Fruit fly (Drosophila melanogaster) whole organism, pupa: ENCODE results near the gene Vps52.

ENCODE experiments used
- CG10348 ChIP-seq: fragments of 200-800 bp; sonication (Bioruptor generic); IDR thresholded peaks from 2 replicates; pipeline ENCODE4 v1.3.6; 2022; ENCODE audit warnings: missing biosample characterization, missing genetic modification characterization
- CG12605 ChIP-seq: fragments of 200-800 bp; sonication (Bioruptor generic); IDR thresholded peaks from 2 replicates; pipeline ENCODE4 v1.3.6; 2022; ENCODE audit warnings: missing biosample characterization, missing genetic modification characterization
- CG14655 ChIP-seq: fragments of 200-800 bp; sonication (Bioruptor generic); optimal IDR thresholded peaks from 3 replicates; lab custom pipeline; 2017; ENCODE audit warnings: mild to moderate bottlenecking, missing biosample characterization, missing genetic modification reagents, missing genetic modification characterization
- CG15710 ChIP-seq: fragments of 200-800 bp; sonication (Bioruptor generic); optimal IDR thresholded peaks from 2 replicates; lab custom pipeline; 2018; ENCODE audit warnings: missing biosample characterization, mild to moderate bottlenecking, missing genetic modification characterization, moderate library complexity
- CG17806 ChIP-seq: fragments of 200-800 bp; sonication (Bioruptor generic); optimal IDR thresholded peaks from 2 replicates; lab custom pipeline; 2018; ENCODE audit warnings: missing biosample characterization, mild to moderate bottlenecking, missing genetic modification characterization, moderate library complexity
- CG32121 ChIP-seq: fragments of 200-800 bp; sonication (Bioruptor generic); IDR thresholded peaks from 2 replicates; pipeline ENCODE4 v1.3.6; 2022; ENCODE audit warnings: missing biosample characterization, missing genetic modification characterization
- CG8159 ChIP-seq: fragments of 200-800 bp; sonication (Bioruptor generic); optimal IDR thresholded peaks from 3 replicates; lab custom pipeline; 2018; ENCODE audit warnings: missing biosample characterization, mild to moderate bottlenecking, missing genetic modification characterization, moderate library complexity
- CG8301 ChIP-seq: fragments of 200-800 bp; sonication (Bioruptor generic); optimal IDR thresholded peaks from 2 replicates; lab custom pipeline; 2018; ENCODE audit warnings: missing biosample characterization, mild to moderate bottlenecking, missing genetic modification characterization
- CG9948 ChIP-seq: fragments of 200-800 bp; sonication (Bioruptor generic); optimal IDR thresholded peaks from 2 replicates; lab custom pipeline; 2018; ENCODE audit warnings: missing biosample characterization, mild to moderate bottlenecking, missing genetic modification characterization, moderate library complexity
- D1 ChIP-seq: fragments of 200-800 bp; sonication (Bioruptor generic); optimal IDR thresholded peaks from 2 replicates; lab custom pipeline; 2018; ENCODE audit warnings: missing biosample characterization, mild to moderate bottlenecking, missing genetic modification characterization, moderate library complexity
- EcR ChIP-seq: fragments of 200-800 bp; sonication (Bioruptor generic); optimal IDR thresholded peaks from 3 replicates; lab custom pipeline; 2019; ENCODE audit warnings: missing biosample characterization, missing genetic modification characterization, mild to moderate bottlenecking, moderate library complexity, missing genetic modification reagents
- Pif1A ChIP-seq: fragments of 200-800 bp; sonication (Bioruptor generic); optimal IDR thresholded peaks from 3 replicates; lab custom pipeline; 2016; ENCODE audit warnings: missing biosample characterization, missing genetic modification characterization
- Snoo ChIP-seq: fragments of 200-800 bp; sonication (Bioruptor generic); optimal IDR thresholded peaks from 3 replicates; lab custom pipeline; 2017; ENCODE audit warnings: missing biosample characterization, mild to moderate bottlenecking, missing genetic modification characterization, inconsistent platforms
- gl ChIP-seq: fragments of 200-800 bp; sonication (Bioruptor generic); optimal IDR thresholded peaks from 2 replicates; lab custom pipeline; 2018; ENCODE audit warnings: missing biosample characterization, mild to moderate bottlenecking, missing genetic modification characterization

dm6 chr2L:5517393-5517792 is 6.3 kb downstream of the Vps52 start, which contains the start of gene CG14020:
- no peak for TF ChIP-seq CG32121
- no peak for TF ChIP-seq CG8159 (tag; lab: Kevin White, UChicago)
- TF ChIP-seq CG12605 (GFP tag; lab: Robert Waterston, UW): no peak
- no peak for TF ChIP-seq gl (tag; lab: Kevin White, UChicago)
- no peak for TF ChIP-seq CG10348
- no peak for TF ChIP-seq D1 (tag; lab: Kevin White, UChicago)
- no peak for TF ChIP-seq CG9948 (tag; lab: Kevin White, UChicago)
- no peak for TF ChIP-seq CG14655 (GFP tag; lab: Kevin White, UChicago)
- TF ChIP-seq EcR (GFP tag; lab: Kevin White, UChicago): no peak
- no peak for TF ChIP-seq Pif1A (GFP tag; lab: Kevin White, UChicago)
- TF ChIP-seq CG8301 (tag; lab: Kevin White, UChicago): no peak
- TF ChIP-seq CG15710 (tag; lab: Kevin White, UChicago): no peak
- no peak for TF ChIP-seq Snoo (tag; lab: Kevin White, UChicago)
- TF ChIP-seq CG17806 (tag; lab: Kevin White, UChicago): no peak
